Worm (Caenorhabditis elegans): ENCODE data around the gene eif-2Bgamma.

Gene eif-2Bgamma

DNA sequence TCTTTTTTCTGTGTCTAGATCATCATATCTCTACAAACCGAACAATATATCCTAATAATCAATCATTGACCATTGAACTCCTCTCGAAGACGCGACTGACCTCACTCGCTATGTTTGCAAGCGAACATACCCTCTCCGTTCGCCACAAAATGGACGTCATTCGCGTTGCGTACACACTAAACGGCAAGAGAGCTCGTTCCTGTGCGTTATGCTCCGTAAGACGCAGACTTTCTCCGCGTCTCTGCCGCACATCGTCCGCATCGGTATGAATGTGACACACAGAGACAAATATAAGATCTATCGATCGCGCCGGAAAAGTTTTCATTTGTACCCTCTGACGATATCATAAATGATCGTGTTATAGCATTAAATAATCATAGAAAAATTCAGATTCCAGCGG is 41.4 kb downstream of the eif-2Bgamma start:
- TF ChIP-seq unc-62 (GFP tag; optimal IDR thresholded peaks at IDR 0.05): no peak

DNA sequence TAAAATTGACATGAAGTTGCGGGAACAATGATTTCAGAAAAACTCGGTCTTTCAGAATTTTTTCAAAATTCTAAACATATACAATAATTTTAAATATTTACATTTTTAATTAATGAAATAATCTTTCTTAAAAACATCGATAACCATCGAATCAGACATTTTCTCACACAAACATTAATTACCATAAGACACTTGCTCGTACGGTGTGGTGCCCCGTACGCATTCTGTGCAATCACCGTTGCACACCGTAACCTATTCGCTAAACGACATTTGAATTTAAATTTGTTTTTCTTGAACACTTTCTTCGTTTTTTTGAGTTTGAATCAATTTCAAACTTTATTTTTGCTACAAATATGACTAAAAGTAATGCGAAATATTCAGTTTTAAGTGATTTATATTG is 43.7 kb downstream of the eif-2Bgamma start:
- no peak for TF ChIP-seq unc-62 (GFP tag; optimal IDR thresholded peaks at IDR 0.05)

DNA sequence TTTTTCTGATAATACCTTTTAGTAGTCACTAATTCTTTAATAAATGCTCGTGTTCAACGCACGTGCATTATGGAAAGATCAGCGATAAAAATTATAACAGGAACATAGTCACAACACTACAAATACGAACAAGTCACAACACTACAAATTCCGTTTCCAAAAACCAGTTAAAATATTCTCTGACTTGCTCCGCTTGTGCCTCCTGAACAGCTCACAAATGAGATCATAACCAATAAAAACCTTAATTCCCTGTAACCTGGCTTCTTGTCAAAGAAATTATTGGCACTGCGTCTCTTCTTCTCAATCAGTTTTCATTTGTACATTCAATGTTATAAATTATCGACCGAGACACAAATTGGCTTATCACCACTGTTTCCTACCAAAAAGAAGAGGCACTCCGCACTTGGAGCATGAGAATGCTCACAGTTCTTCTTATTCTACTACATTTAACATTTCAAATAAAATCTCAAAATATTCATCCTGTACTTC is 48.0 kb downstream of the eif-2Bgamma start, which contains the start of gene B0252.1:
Gene B0252.1, plus strand, starts transcription at position 318 of the 489 bp plus-strand sequence.
- no peak for TF ChIP-seq unc-62 (GFP tag; optimal IDR thresholded peaks at IDR 0.05)

DNA sequence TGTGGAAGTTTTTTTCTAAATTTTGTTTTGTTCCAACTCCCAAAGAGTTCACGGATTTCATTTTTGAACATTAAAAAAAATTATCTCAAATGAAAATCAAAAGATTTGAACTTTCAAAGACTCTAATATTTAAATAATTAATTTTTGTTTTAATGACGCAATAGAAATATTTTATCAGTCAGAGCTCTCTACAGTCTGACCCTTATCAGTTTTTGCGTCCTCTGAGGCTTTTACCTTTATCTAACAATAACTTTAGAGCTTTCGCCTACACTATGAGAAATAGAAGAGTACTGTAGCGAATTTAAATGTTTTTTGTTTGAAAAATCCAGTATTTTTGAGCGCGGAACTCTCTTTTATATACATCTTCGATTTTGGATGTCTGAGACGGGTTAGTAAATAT is 48.6 kb downstream of the eif-2Bgamma start, which contains the start of gene B0252.5:
Gene B0252.5, minus strand, starts transcription at position 17 of the 400 bp plus-strand sequence.
- no peak for TF ChIP-seq unc-62 (GFP tag; optimal IDR thresholded peaks at IDR 0.05)

DNA sequence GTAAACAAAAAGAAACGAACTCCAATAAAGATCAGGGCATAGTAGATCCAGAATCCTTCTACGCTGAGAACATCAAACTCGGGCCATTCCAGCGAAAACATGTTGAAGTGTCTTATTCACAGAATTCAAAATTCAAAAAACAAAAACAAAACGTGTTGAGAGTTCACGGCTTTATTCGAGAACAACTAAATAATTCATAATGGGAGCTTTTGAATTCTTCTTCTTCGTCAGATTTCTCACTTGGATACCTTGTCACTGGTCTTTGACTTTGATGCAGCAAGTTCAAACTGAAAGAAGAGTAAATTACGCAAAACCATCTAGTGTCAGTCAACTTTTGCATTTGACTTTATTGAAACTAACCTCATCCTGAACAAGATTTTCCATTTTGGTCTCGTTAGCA is 49.7 kb downstream of the eif-2Bgamma start, which contains the start of gene B0252.11:
Gene B0252.11, minus strand, starts transcription at position 101 of the 400 bp plus-strand sequence.
- TF ChIP-seq unc-62 (GFP tag; optimal IDR thresholded peaks at IDR 0.05): no peak

DNA sequence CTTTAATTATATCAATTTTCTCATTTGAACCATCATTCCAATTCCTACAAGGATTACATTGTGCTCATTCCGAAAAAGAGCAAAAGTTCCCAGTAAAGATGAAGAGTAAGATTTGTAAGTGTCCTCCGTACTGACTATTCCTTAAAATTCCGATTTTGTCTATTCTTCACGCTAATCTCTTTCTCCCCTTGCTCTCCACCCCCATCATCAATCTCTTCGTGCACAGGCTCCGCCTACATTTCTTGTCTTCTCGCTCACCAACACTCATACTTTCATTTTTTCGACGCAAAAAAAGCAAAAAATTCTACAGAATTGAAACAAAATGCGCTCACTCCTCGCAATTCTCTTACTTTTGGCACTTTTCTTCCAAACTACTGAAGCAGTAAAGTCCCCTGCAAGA is 51.6 kb downstream of the eif-2Bgamma start, which contains the start of gene B0252.8:
Gene B0252.8, plus strand, starts transcription at position 292 of the 400 bp plus-strand sequence.
- no peak for TF ChIP-seq unc-62 (GFP tag; optimal IDR thresholded peaks at IDR 0.05)

All from whole organism, dauer.